Fruit fly (Drosophila melanogaster) whole organism, larva: ENCODE measurements around the gene CG5500.

Experiments
- noc ChIP-seq: fragments of 200-800 bp; sonication (Bioruptor generic); optimal IDR thresholded peaks from 3 replicates; lab custom pipeline; 2019; ENCODE audit warnings: missing biosample characterization, mild to moderate bottlenecking, missing genetic modification characterization, moderate library complexity

CG5500 gene

dm6 chr3R:26906711-26907510 lies 30.5 kb downstream of the CG5500 start:
- no peak for TF ChIP-seq noc

- TF ChIP-seq noc, result no peak
Measured at dm6 chr3R:26908750-26909149, 32.3 kb downstream of the CG5500 start.

dm6 chr3R:26912615-26913014 lies 36.2 kb downstream of the CG5500 start, which contains the start of gene Ets97D:
TSS of gene Ets97D (minus strand) at chr3R:26912886.
- TF ChIP-seq noc, result no peak

dm6 chr3R:26915463-26915925 lies 39.1 kb downstream of the CG5500 start, which contains the start of gene CG46339:
TSS of gene CG46339 (plus strand) at chr3R:26915761.
- peak; percentile 52 for TF ChIP-seq noc

- no peak for TF ChIP-seq noc
Measured at dm6 chr3R:26918857-26919256, 42.4 kb downstream of the CG5500 start.

- peak; percentile 54 for TF ChIP-seq noc
Measured at dm6 chr3R:26923830-26924333, 47.5 kb downstream of the CG5500 start.

dm6 chr3R:26926477-26926876 lies 50.0 kb downstream of the CG5500 start:
- no peak for TF ChIP-seq noc

- peak; percentile 25 for TF ChIP-seq noc
Measured at dm6 chr3R:26928424-26928823, 52.0 kb downstream of the CG5500 start.
